Fruit fly (Drosophila melanogaster) whole organism, adult: ENCODE results near the gene CG31347.

Source experiments
- CG11617 ChIP-seq: fragments of 200-800 bp; sonication (Bioruptor generic); optimal IDR thresholded peaks from 2 replicates; lab custom pipeline; 2017; ENCODE audit warnings: mild to moderate bottlenecking, missing biosample characterization, missing genetic modification reagents, missing genetic modification characterization
- CG12768 ChIP-seq: fragments of 200-800 bp; sonication (Bioruptor generic); optimal IDR thresholded peaks from 2 replicates; lab custom pipeline; 2017; ENCODE audit warnings: missing biosample characterization, missing genetic modification characterization, mild to moderate bottlenecking, moderate library complexity, missing genetic modification reagents
- CG14711 ChIP-seq: fragments of 200-800 bp; sonication (Bioruptor generic); optimal IDR thresholded peaks from 2 replicates; lab custom pipeline; 2018; ENCODE audit warnings: missing biosample characterization, mild to moderate bottlenecking, missing genetic modification characterization, moderate library complexity
- CG1620 ChIP-seq: fragments of 200-800 bp; sonication (Bioruptor generic); optimal IDR thresholded peaks from 2 replicates; lab custom pipeline; 2016; ENCODE audit warnings: missing biosample characterization, missing genetic modification characterization
- CG33017 ChIP-seq: fragments of 200-800 bp; sonication (Bioruptor generic); optimal IDR thresholded peaks from 2 replicates; lab custom pipeline; 2018; ENCODE audit warnings: missing biosample characterization, mild to moderate bottlenecking, missing genetic modification characterization, moderate library complexity
- CG5204 ChIP-seq: fragments of 200-800 bp; sonication (Bioruptor generic); optimal IDR thresholded peaks from 2 replicates; lab custom pipeline; 2016; ENCODE audit warnings: missing biosample characterization, missing genetic modification characterization
- CG7045 ChIP-seq: fragments of 200-800 bp; sonication (Bioruptor generic); optimal IDR thresholded peaks from 2 replicates; lab custom pipeline; 2017; ENCODE audit warnings: missing biosample characterization, mild to moderate bottlenecking, missing genetic modification characterization
- CG7101 ChIP-seq: fragments of 200-800 bp; sonication (Bioruptor generic); optimal IDR thresholded peaks from 2 replicates; lab custom pipeline; 2018; ENCODE audit warnings: missing biosample characterization, mild to moderate bottlenecking, missing genetic modification characterization, moderate library complexity
- Clk ChIP-seq: fragments of 200-800 bp; sonication (Bioruptor generic); optimal IDR thresholded peaks from 2 replicates; lab custom pipeline; 2017; ENCODE audit warnings: missing biosample characterization, missing genetic modification characterization
- Crg-1 ChIP-seq: fragments of 200-800 bp; sonication (Bioruptor generic); optimal IDR thresholded peaks from 2 replicates; lab custom pipeline; 2016; ENCODE audit warnings: missing biosample characterization, missing genetic modification characterization
- Hr96 ChIP-seq: fragments of 200-800 bp; sonication (Bioruptor generic); optimal IDR thresholded peaks from 2 replicates; lab custom pipeline; 2016; ENCODE audit warnings: missing biosample characterization, missing genetic modification characterization
- Mnt ChIP-seq: fragments of 200-800 bp; sonication (Bioruptor generic); optimal IDR thresholded peaks from 2 replicates; lab custom pipeline; 2016; ENCODE audit warnings: missing biosample characterization, mild to moderate bottlenecking, missing genetic modification characterization
- bab1 ChIP-seq: fragments of 200-800 bp; sonication (Bioruptor generic); optimal IDR thresholded peaks from 3 replicates; lab custom pipeline; 2019; ENCODE audit warnings: missing biosample characterization, mild to moderate bottlenecking, missing genetic modification characterization, moderate library complexity
- cic ChIP-seq: fragments of 200-800 bp; sonication (Bioruptor generic); optimal IDR thresholded peaks from 2 replicates; lab custom pipeline; 2017; ENCODE audit warnings: missing biosample characterization, mild to moderate bottlenecking, missing genetic modification characterization, moderate library complexity
- cnc ChIP-seq, 2 experiments: fragments of >200 bp; optimal IDR thresholded peaks; 2 replicates each; lab custom pipeline; 2017
- kay ChIP-seq: fragments of 200-800 bp; sonication (Bioruptor generic); peaks from one replicate; lab custom pipeline; 2016; ENCODE audit warnings: missing biosample characterization, missing genetic modification characterization, borderline replicate concordance
- ovo ChIP-seq: fragments of 200-800 bp; sonication (Bioruptor generic); optimal IDR thresholded peaks from 2 replicates; lab custom pipeline; 2016; ENCODE audit warnings: missing biosample characterization, missing genetic modification characterization
- pad ChIP-seq: fragments of 200-800 bp; sonication (Bioruptor generic); optimal IDR thresholded peaks from 3 replicates; lab custom pipeline; 2017; ENCODE audit warnings: missing biosample characterization, missing genetic modification characterization, mild to moderate bottlenecking, moderate library complexity, missing genetic modification reagents
- tj ChIP-seq: fragments of 200-800 bp; sonication (Bioruptor generic); optimal IDR thresholded peaks from 3 replicates; lab custom pipeline; 2017; ENCODE audit warnings: missing biosample characterization, mild to moderate bottlenecking, missing genetic modification characterization, moderate library complexity
- toe ChIP-seq: fragments of 200-800 bp; sonication (Bioruptor generic); optimal IDR thresholded peaks from 2 replicates; lab custom pipeline; 2016; ENCODE audit warnings: missing biosample characterization, missing genetic modification characterization

The CG31347 gene

dm6 chr3R:12688672-12689417, 3.6 kb downstream of the CG31347 start, which contains the start of gene kar:
kar (minus strand) TSS chr3R:12689367.
- no peak for TF ChIP-seq CG7045 (GFP tag; lab: Kevin White, UChicago)
- no peak for TF ChIP-seq toe (GFP tag; lab: Kevin White, UChicago)
- TF ChIP-seq ovo (GFP tag; lab: Kevin White, UChicago), result no peak
- no peak for TF ChIP-seq CG1620 (GFP tag; lab: Kevin White, UChicago)
- no peak for TF ChIP-seq CG14711 (tag; lab: Kevin White, UChicago)
- TF ChIP-seq tj, result peak; percentile 100
- no peak for TF ChIP-seq cnc (optimal IDR thresholded peaks at IDR 0.05; lab: Kevin White, UChicago)
- TF ChIP-seq kay (GFP tag; lab: Kevin White, UChicago), result no peak
- TF ChIP-seq CG33017 (tag; lab: Kevin White, UChicago), result peak; percentile 15
- peak; percentile 3 for TF ChIP-seq cic (GFP tag; lab: Kevin White, UChicago)
- TF ChIP-seq Crg-1 (GFP tag; lab: Kevin White, UChicago), result no peak
- no peak for TF ChIP-seq CG11617 (GFP tag; lab: Kevin White, UChicago)
- TF ChIP-seq bab1 (GFP tag; lab: Kevin White, UChicago), result no peak
- TF ChIP-seq Clk (GFP tag; lab: Kevin White, UChicago), result no peak
- TF ChIP-seq CG12768, result no peak
- no peak for TF ChIP-seq Hr96 (GFP tag; lab: Kevin White, UChicago)
- no peak for TF ChIP-seq CG7101 (tag; lab: Kevin White, UChicago)
- no peak for TF ChIP-seq CG5204 (GFP tag; lab: Kevin White, UChicago)
- TF ChIP-seq pad (GFP tag; lab: Kevin White, UChicago), result no peak
- peak; percentile 88 for TF ChIP-seq Mnt

- TF ChIP-seq CG14711 (tag; lab: Kevin White, UChicago) (peak; percentile 6), pad (GFP tag; lab: Kevin White, UChicago) (peak; percentile 17), CG7045 (GFP tag; lab: Kevin White, UChicago) (peak; percentile 44), CG7101 (tag; lab: Kevin White, UChicago) (peak; percentile 41), CG33017 (tag; lab: Kevin White, UChicago) (peak; percentile 10), CG12768 (peak; percentile 54), CG1620 (GFP tag; lab: Kevin White, UChicago) (no peak), Crg-1 (GFP tag; lab: Kevin White, UChicago) (peak; percentile 5), cic (GFP tag; lab: Kevin White, UChicago) (peak; percentile 22), cnc (optimal IDR thresholded peaks at IDR 0.05; lab: Kevin White, UChicago) (no peak)
Observed at dm6 chr3R:12688116-12688515, 4.3 kb downstream of the CG31347 start.

- TF ChIP-seq bab1 (GFP tag; lab: Kevin White, UChicago) (no peak), Hr96 (GFP tag; lab: Kevin White, UChicago) (no peak), Crg-1 (GFP tag; lab: Kevin White, UChicago) (no peak), CG7045 (GFP tag; lab: Kevin White, UChicago) (peak; percentile 20), CG7101 (tag; lab: Kevin White, UChicago) (peak; percentile 36), cnc (optimal IDR thresholded peaks at IDR 0.05; lab: Kevin White, UChicago) (no peak), tj (no peak), CG14711 (tag; lab: Kevin White, UChicago) (peak; percentile 15), CG1620 (GFP tag; lab: Kevin White, UChicago) (no peak), CG5204 (GFP tag; lab: Kevin White, UChicago) (no peak)
Observed at dm6 chr3R:12685290-12685689, 7.1 kb downstream of the CG31347 start.

dm6 chr3R:12681275-12681674, 11.1 kb downstream of the CG31347 start, which contains the start of gene Cyp313a4:
Cyp313a4 (minus strand) TSS chr3R:12681375.
- TF ChIP-seq CG14711 (tag; lab: Kevin White, UChicago), result no peak
- TF ChIP-seq CG1620 (GFP tag; lab: Kevin White, UChicago), result no peak
- TF ChIP-seq cic (GFP tag; lab: Kevin White, UChicago), result no peak
- no peak for TF ChIP-seq Clk (GFP tag; lab: Kevin White, UChicago)
- no peak for TF ChIP-seq toe (GFP tag; lab: Kevin White, UChicago)
- no peak for TF ChIP-seq cnc (optimal IDR thresholded peaks at IDR 0.05; lab: Kevin White, UChicago)
- TF ChIP-seq kay (GFP tag; lab: Kevin White, UChicago), result no peak
- no peak for TF ChIP-seq CG5204 (GFP tag; lab: Kevin White, UChicago)
- no peak for TF ChIP-seq CG33017 (tag; lab: Kevin White, UChicago)

dm6 chr3R:12678850-12679249, 13.5 kb downstream of the CG31347 start, which contains the start of gene mbo:
mbo (minus strand) TSS chr3R:12679052.
- TF ChIP-seq ovo (GFP tag; lab: Kevin White, UChicago), result no peak
- no peak for TF ChIP-seq Mnt
- TF ChIP-seq CG11617 (GFP tag; lab: Kevin White, UChicago), result no peak
- no peak for TF ChIP-seq tj
- TF ChIP-seq cnc (optimal IDR thresholded peaks at IDR 0.05; lab: Kevin White, UChicago), result no peak
- no peak for TF ChIP-seq CG5204 (GFP tag; lab: Kevin White, UChicago)
- TF ChIP-seq CG1620 (GFP tag; lab: Kevin White, UChicago), result no peak
- no peak for TF ChIP-seq pad (GFP tag; lab: Kevin White, UChicago)
- TF ChIP-seq CG7101 (tag; lab: Kevin White, UChicago), result no peak
- no peak for TF ChIP-seq Crg-1 (GFP tag; lab: Kevin White, UChicago)
- TF ChIP-seq cic (GFP tag; lab: Kevin White, UChicago), result no peak
- no peak for TF ChIP-seq bab1 (GFP tag; lab: Kevin White, UChicago)
